Worm (Caenorhabditis elegans): ENCODE results near the gene C04G6.11.

DNA sequence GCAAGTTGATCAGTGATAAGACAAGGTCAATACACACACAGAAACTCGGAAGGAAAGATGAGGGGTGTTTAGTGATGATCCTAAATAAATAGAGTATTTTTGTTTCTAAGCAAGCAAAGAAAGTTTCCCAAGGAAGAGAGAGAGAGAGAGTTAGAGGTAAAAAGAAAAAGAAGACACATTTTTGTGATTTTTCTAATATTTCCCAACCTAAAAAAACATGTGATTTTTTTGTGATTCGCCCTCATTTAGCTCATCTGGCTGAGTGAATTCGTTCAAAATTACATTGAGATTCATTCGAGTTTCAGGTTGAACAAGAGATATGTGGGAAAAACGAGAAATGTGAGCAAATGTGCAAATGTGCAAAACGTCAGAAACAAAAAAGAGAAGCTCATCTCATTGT, 47.2 kb upstream of the C04G6.11 start, which contains the start of gene srb-16:
- TF ChIP-seq him-1 (tag; optimal IDR thresholded peaks at IDR 0.05) (no peak), W03F9.2 (tag; optimal IDR thresholded peaks at IDR 0.05) (no peak), dao-5 (tag; optimal IDR thresholded peaks at IDR 0.05) (no peak)
